Fruit fly (Drosophila melanogaster): ENCODE data around the gene CycT.

CycT gene

dm6 chr3L:17606629-17607287 lies 49.2 kb upstream of the CycT start (continued):
- TF ChIP-seq Hr38 (GFP tag; optimal IDR thresholded peaks at IDR 0.05) (no peak), Gug (GFP tag; IDR thresholded peaks at IDR 0.05) (no peak), CG31627 (GFP tag; optimal IDR thresholded peaks at IDR 0.05) (no peak), CG3032 (tag; optimal IDR thresholded peaks at IDR 0.05) (no peak), Met (GFP tag; optimal IDR thresholded peaks at IDR 0.05) (no peak), dsx (GFP tag; optimal IDR thresholded peaks at IDR 0.05; ENCODE audit: poor library complexity, severe bottlenecking) (no peak), Eip78C (GFP tag) (peak; percentile 58), fd59A (GFP tag; optimal IDR thresholded peaks at IDR 0.05) (no peak), vri (GFP tag; optimal IDR thresholded peaks at IDR 0.05) (peak; percentile 66)

dm6 chr3L:17604891-17605290 lies 47.3 kb upstream of the CycT start:
- no peak for TF ChIP-seq CG11902 (GFP tag; optimal IDR thresholded peaks at IDR 0.05)
- no peak for TF ChIP-seq CG6276 (GFP tag; optimal IDR thresholded peaks at IDR 0.05)
- TF ChIP-seq achi (GFP tag; optimal IDR thresholded peaks at IDR 0.05) = no peak
- no peak for TF ChIP-seq CG32006 (GFP tag; optimal IDR thresholded peaks at IDR 0.05)
- no peak for TF ChIP-seq net (GFP tag; optimal IDR thresholded peaks at IDR 0.05)
- no peak for TF ChIP-seq ss (GFP tag; optimal IDR thresholded peaks at IDR 0.05)
- no peak for TF ChIP-seq Smox (GFP tag; optimal IDR thresholded peaks at IDR 0.05)
- no peak for TF ChIP-seq fkh (GFP tag; optimal IDR thresholded peaks at IDR 0.05)

- no peak for TF ChIP-seq Hr39 (GFP tag; optimal IDR thresholded peaks at IDR 0.05)
- no peak for TF ChIP-seq dac (GFP tag; optimal IDR thresholded peaks at IDR 0.05)
- no peak for TF ChIP-seq Ets96B (tag; optimal IDR thresholded peaks at IDR 0.05)
- no peak for TF ChIP-seq CG6854 (GFP tag; optimal IDR thresholded peaks at IDR 0.05)
- TF ChIP-seq CG3032 (tag; optimal IDR thresholded peaks at IDR 0.05) = peak; percentile 13
- TF ChIP-seq CG6163 (GFP tag; IDR thresholded peaks at IDR 0.05) = no peak
- TF ChIP-seq Blimp-1 (GFP tag; optimal IDR thresholded peaks at IDR 0.05) = no peak
- TF ChIP-seq CG34406 (GFP tag; optimal IDR thresholded peaks at IDR 0.05) = no peak
- TF ChIP-seq CG11902 (GFP tag; optimal IDR thresholded peaks at IDR 0.05) = no peak
- no peak for TF ChIP-seq CG3919 (GFP tag; optimal IDR thresholded peaks at IDR 0.05)
- no peak for TF ChIP-seq CG6792 (GFP tag; optimal IDR thresholded peaks at IDR 0.05)
- peak; percentile 29 for TF ChIP-seq acj6 (GFP tag; optimal IDR thresholded peaks at IDR 0.05)
- TF ChIP-seq Hr4 (GFP tag; optimal IDR thresholded peaks at IDR 0.05) = peak; percentile 21
- TF ChIP-seq CG6276 (GFP tag; optimal IDR thresholded peaks at IDR 0.05) = no peak
- TF ChIP-seq CG1621 (tag; optimal IDR thresholded peaks at IDR 0.05) = no peak
- TF ChIP-seq CG16779 (tag; optimal IDR thresholded peaks at IDR 0.05) = peak; percentile 2
- no peak for TF ChIP-seq CG4318 (GFP tag; optimal IDR thresholded peaks at IDR 0.05)
- TF ChIP-seq CG11294 (GFP tag; IDR thresholded peaks at IDR 0.05) = peak; percentile 18; the same call in 1 of the 2 replicates
- TF ChIP-seq CG8119 (GFP tag; IDR thresholded peaks at IDR 0.05) = peak; percentile 50; the same call in 1 of the 3 replicates
- TF ChIP-seq CG7368 (GFP tag; optimal IDR thresholded peaks at IDR 0.05) = no peak
- TF ChIP-seq lz (GFP tag; optimal IDR thresholded peaks at IDR 0.05) = no peak
- TF ChIP-seq OdsH (GFP tag; optimal IDR thresholded peaks at IDR 0.05) = peak; percentile 51
- no peak for TF ChIP-seq fkh (GFP tag; optimal IDR thresholded peaks at IDR 0.05)
- no peak for TF ChIP-seq svp (GFP tag)
- TF ChIP-seq spab (GFP tag; optimal IDR thresholded peaks at IDR 0.05) = no peak
- TF ChIP-seq fd85E (GFP tag; optimal IDR thresholded peaks at IDR 0.05) = no peak
- no peak for TF ChIP-seq vri (GFP tag; optimal IDR thresholded peaks at IDR 0.05)
- no peak for TF ChIP-seq CG8319 (GFP tag; optimal IDR thresholded peaks at IDR 0.05)
- TF ChIP-seq CG11762 (GFP tag; optimal IDR thresholded peaks at IDR 0.05; ENCODE audit: insufficient read depth) = no peak
- peak; percentile 32; the same call in 1 of the 2 replicates for TF ChIP-seq CG15336 (GFP tag; IDR thresholded peaks at IDR 0.05)
- TF ChIP-seq dsx (GFP tag; optimal IDR thresholded peaks at IDR 0.05; ENCODE audit: poor library complexity, severe bottlenecking) = no peak
- TF ChIP-seq Hr38 (GFP tag; optimal IDR thresholded peaks at IDR 0.05) = no peak
- no peak for TF ChIP-seq Sox14 (GFP tag; optimal IDR thresholded peaks at IDR 0.05)
- TF ChIP-seq Eip78C (GFP tag) = peak; percentile 47
- no peak for TF ChIP-seq Met (GFP tag; optimal IDR thresholded peaks at IDR 0.05)
- TF ChIP-seq CG32006 (GFP tag; optimal IDR thresholded peaks at IDR 0.05) = peak; percentile 56
- peak; percentile 69; the same call in 2 of the 3 replicates for TF ChIP-seq eg (GFP tag; IDR thresholded peaks at IDR 0.05)
Measured at dm6 chr3L:17603528-17604414, 46.2 kb upstream of the CycT start.
